Fruit fly (Drosophila melanogaster) whole organism, prepupa: ENCODE results near the gene CG45064.

Source experiments
- CG7368 ChIP-seq: fragments of 200-800 bp; sonication (Bioruptor generic); optimal IDR thresholded peaks from 3 replicates; lab custom pipeline; 2016; ENCODE audit warnings: missing biosample characterization, missing genetic modification characterization
- Hr39 ChIP-seq: fragments of 200-800 bp; sonication (Bioruptor generic); optimal IDR thresholded peaks from 2 replicates; lab custom pipeline; 2016; ENCODE audit warnings: missing biosample characterization, missing genetic modification characterization
- OdsH ChIP-seq: fragments of 200-800 bp; sonication (Bioruptor generic); optimal IDR thresholded peaks from 3 replicates; lab custom pipeline; 2016; ENCODE audit warnings: missing biosample characterization, missing genetic modification characterization
- dac ChIP-seq: fragments of 200-800 bp; sonication (Bioruptor generic); optimal IDR thresholded peaks from 2 replicates; lab custom pipeline; 2017; ENCODE audit warnings: missing biosample characterization, mild to moderate bottlenecking, missing genetic modification characterization
- dsx ChIP-seq: fragments of 200-800 bp; optimal IDR thresholded peaks from 3 replicates; lab custom pipeline; 2019; ENCODE audit warnings: missing biosample characterization, mild to moderate bottlenecking, missing genetic modification characterization, moderate library complexity; ENCODE audit not compliant: poor library complexity, severe bottlenecking
- esn ChIP-seq: fragments of 200-800 bp; sonication (Bioruptor generic); optimal IDR thresholded peaks from 2 replicates; lab custom pipeline; 2016; ENCODE audit warnings: missing biosample characterization, mild to moderate bottlenecking, missing genetic modification characterization, moderate library complexity
- svp ChIP-seq: fragments of 200-800 bp; sonication (Bioruptor generic); peaks from one replicate; lab custom pipeline; 2016; ENCODE audit warnings: missing biosample characterization, missing genetic modification characterization

DNA sequence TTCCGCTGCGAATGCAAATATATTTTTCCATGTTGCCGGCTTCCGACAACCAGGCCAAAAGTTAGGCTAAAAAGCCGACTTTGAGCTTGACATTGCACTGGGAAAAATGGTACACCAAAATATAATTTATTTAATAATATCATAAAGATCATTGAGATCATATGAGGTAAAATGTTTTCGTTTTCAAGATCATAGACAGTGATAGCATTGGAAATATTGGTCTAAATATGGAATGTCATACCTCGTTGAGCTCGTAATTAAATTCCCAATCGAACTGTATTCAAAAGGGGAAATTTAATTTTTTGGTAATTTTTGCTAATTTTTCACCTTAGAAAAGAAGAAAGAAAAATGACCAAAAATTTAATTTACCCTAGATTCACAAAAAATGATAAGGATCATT is 1.6 kb upstream of the CG45064 start:
- TF ChIP-seq OdsH (GFP tag; lab: Kevin White, UChicago): peak; percentile 16
- no peak for TF ChIP-seq svp (GFP tag; lab: Kevin White, UChicago)
- no peak for TF ChIP-seq Hr39
- no peak for TF ChIP-seq esn (GFP tag; lab: Kevin White, UChicago)
- peak; percentile 1 for TF ChIP-seq dac (GFP tag; lab: Kevin White, UChicago)
- TF ChIP-seq CG7368 (GFP tag; lab: Kevin White, UChicago): no peak
- TF ChIP-seq dsx (GFP tag; lab: Kevin White, UChicago): no peak
